Fruit fly (Drosophila melanogaster): ENCODE data around the gene CG31446.

Gene CG31446

dm6 chr3R:15660460-15660859 lies 32.4 kb upstream of the CG31446 start:
- TF ChIP-seq cato (GFP tag; optimal IDR thresholded peaks at IDR 0.05; ENCODE audit: borderline replicate concordance) (no peak), sens (GFP tag) (peak; percentile 0), pros (GFP tag; optimal IDR thresholded peaks at IDR 0.05) (peak; percentile 82), disco-r (GFP tag; optimal IDR thresholded peaks at IDR 0.05) (no peak), scrt (GFP tag; optimal IDR thresholded peaks at IDR 0.05) (no peak), gcm (GFP tag; optimal IDR thresholded peaks at IDR 0.05) (no peak), dmrt11E (tag; optimal IDR thresholded peaks at IDR 0.05) (no peak), CG14965 (GFP tag; optimal IDR thresholded peaks at IDR 0.05; ENCODE audit: borderline replicate concordance) (no peak), HLH54F (GFP tag; optimal IDR thresholded peaks at IDR 0.05) (no peak), Aef1 (GFP tag; IDR thresholded peaks at IDR 0.05) (no peak), stwl (tag; optimal IDR thresholded peaks at IDR 0.05) (peak; percentile 83), CG18262 (tag; optimal IDR thresholded peaks at IDR 0.05) (no peak), gro (GFP tag; optimal IDR thresholded peaks at IDR 0.05) (no peak), CG13624 (GFP tag; optimal IDR thresholded peaks at IDR 0.05) (no peak), nom (GFP tag; optimal IDR thresholded peaks at IDR 0.05) (no peak), CG13296 (GFP tag; optimal IDR thresholded peaks at IDR 0.05) (no peak), CG14014 (GFP tag; IDR thresholded peaks at IDR 0.05) (no peak), twi (tag; optimal IDR thresholded peaks at IDR 0.05) (peak; percentile 33), Dll (GFP tag; IDR thresholded peaks at IDR 0.05; ENCODE audit: partially characterized antibody) (no peak), abd-A (tag; optimal IDR thresholded peaks at IDR 0.05) (no peak), CG1602 (GFP tag; optimal IDR thresholded peaks at IDR 0.05) (no peak), crp (GFP tag; optimal IDR thresholded peaks at IDR 0.05) (no peak), CG11504 (tag; optimal IDR thresholded peaks at IDR 0.05) (peak; percentile 2), CG11456 (GFP tag; IDR thresholded peaks at IDR 0.05) (no peak)

- TF ChIP-seq CG2712 (tag; optimal IDR thresholded peaks at IDR 0.05) (peak; percentile 63), Dref (GFP tag; IDR thresholded peaks at IDR 0.05) (no peak), zen2 (GFP tag; IDR thresholded peaks at IDR 0.05; ENCODE audit: partially characterized antibody) (peak; percentile 29; the same call in 1 of the 3 replicates), CG4617 (GFP tag; optimal IDR thresholded peaks at IDR 0.05; ENCODE audit: borderline replicate concordance) (no peak), Blimp-1 (GFP tag; optimal IDR thresholded peaks at IDR 0.05) (peak; percentile 49), grau (tag; optimal IDR thresholded peaks at IDR 0.05) (peak; percentile 23), yki (optimal IDR thresholded peaks at IDR 0.05) (peak; percentile 88), sqz (GFP tag; optimal IDR thresholded peaks at IDR 0.05) (peak; percentile 16), sisA (GFP tag; IDR thresholded peaks at IDR 0.05) (no peak), CG30403 (GFP tag; optimal IDR thresholded peaks at IDR 0.05) (peak; percentile 10), crp (GFP tag; optimal IDR thresholded peaks at IDR 0.05) (no peak), chinmo (GFP tag; IDR thresholded peaks at IDR 0.05; ENCODE audit: partially characterized antibody) (peak; percentile 81; the same call in 1 of the 4 replicates), CG2202 (tag; optimal IDR thresholded peaks at IDR 0.05) (peak; percentile 23), CoRest (tag; optimal IDR thresholded peaks at IDR 0.05) (peak; percentile 6), CG9437 (GFP tag; optimal IDR thresholded peaks at IDR 0.05) (peak; percentile 28), CG8388 (GFP tag; optimal IDR thresholded peaks at IDR 0.05) (peak; percentile 46), D (optimal IDR thresholded peaks at IDR 0.05) (no peak), D (GFP tag; optimal IDR thresholded peaks at IDR 0.05) (peak; percentile 10), phol (tag; optimal IDR thresholded peaks at IDR 0.05) (peak; percentile 33), Trl (optimal IDR thresholded peaks at IDR 0.05) (peak; percentile 93 to 99), Trl (GFP tag; optimal IDR thresholded peaks at IDR 0.05) (no peak), CG12391 (tag; optimal IDR thresholded peaks at IDR 0.05) (peak; percentile 28), Sox102F (GFP tag; optimal IDR thresholded peaks at IDR 0.05) (peak; percentile 20), CG6654 (GFP tag; optimal IDR thresholded peaks at IDR 0.05) (no peak), CG4360 (GFP tag; IDR thresholded peaks at IDR 0.05) (peak; percentile 86), zf30C (GFP tag; optimal IDR thresholded peaks at IDR 0.05) (peak; percentile 37)
Observed at dm6 chr3R:15664321-15665172, 28.3 kb upstream of the CG31446 start.

Data from whole organism, embryonic.